Worm (Caenorhabditis elegans): ENCODE measurements around the gene best-24.

DNA sequence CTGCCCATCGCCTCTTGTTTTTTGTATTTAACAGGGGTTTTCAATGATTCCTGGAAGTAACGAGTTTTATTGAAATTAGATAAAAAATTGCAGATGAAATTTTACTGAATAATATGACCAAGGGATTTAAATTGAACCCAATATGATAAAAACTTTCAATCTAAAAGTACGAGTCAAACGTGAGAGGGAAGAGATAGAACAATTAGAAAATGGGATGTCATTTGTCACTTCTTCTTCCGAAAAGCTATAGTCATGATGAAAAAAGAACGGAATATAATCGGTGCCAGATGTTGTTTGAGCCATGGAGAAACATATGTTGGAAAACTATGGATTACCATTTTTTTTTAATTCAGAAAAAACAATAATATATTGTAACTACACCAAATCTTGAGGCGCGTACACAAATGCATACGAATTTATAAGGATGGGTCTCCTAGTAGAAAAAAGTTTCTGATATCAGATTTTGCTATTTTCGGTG, 21.9 kb upstream of the best-24 start, which contains the start of gene sup-18:
- TF ChIP-seq ztf-28 (GFP tag; IDR thresholded peaks at IDR 0.05) (no peak), attf-3 (GFP tag; conservative IDR thresholded peaks at IDR 0.05) (no peak), rec-8 (tag; optimal IDR thresholded peaks at IDR 0.05) (no peak), dpl-1 (GFP tag; optimal IDR thresholded peaks at IDR 0.05) (no peak), dox-1 (GFP tag; IDR thresholded peaks at IDR 0.05) (no peak), madf-6 (GFP tag; IDR thresholded peaks at IDR 0.05) (no peak), ama-1 (optimal IDR thresholded peaks at IDR 0.05) (no peak), ama-1 (GFP tag; optimal IDR thresholded peaks at IDR 0.05) (no peak), pha-4 (tag; optimal IDR thresholded peaks at IDR 0.05) (no peak), somi-1 (GFP tag; optimal IDR thresholded peaks at IDR 0.05) (no peak), lin-54 (GFP tag; optimal IDR thresholded peaks at IDR 0.05) (no peak), F39B2.1 (GFP tag; IDR thresholded peaks at IDR 0.05) (no peak), madf-8 (GFP tag; conservative IDR thresholded peaks at IDR 0.05) (no peak), ztf-3 (GFP tag; optimal IDR thresholded peaks at IDR 0.05) (no peak), ztf-26 (tag; optimal IDR thresholded peaks at IDR 0.05) (no peak)

All from whole organism, young adult.